Worm (Caenorhabditis elegans) whole organism, midembryonic: ENCODE data around the gene Y57G11B.2.

Experiments used
- cog-1 ChIP-seq: sonication (generic microtip); optimal IDR thresholded peaks from 2 replicates; lab custom pipeline; 2016; ENCODE audit warnings: missing genetic modification characterization, missing compliant biosample characterization
- flt-1 ChIP-seq: fragments of 200-800 bp; sonication (Bioruptor generic); IDR thresholded peaks from 2 replicates; pipeline ENCODE4 v1.3.6; 2022; ENCODE audit warnings: missing genetic modification characterization, missing compliant biosample characterization
- ztf-29 ChIP-seq: fragments of 200-800 bp; sonication (Bioruptor generic); IDR thresholded peaks from 2 replicates; pipeline ENCODE4 v1.3.6; 2022; ENCODE audit warnings: missing genetic modification reagents, missing genetic modification characterization, missing compliant biosample characterization

ce11 chrIV:14559267-14559666 is 5.9 kb upstream of the Y57G11B.2 start:
- TF ChIP-seq ztf-29 (no peak), flt-1 (GFP tag; lab: Robert Waterston, UW) (no peak), cog-1 (tag; lab: Kevin White, UChicago) (no peak)
